Worm (Caenorhabditis elegans) whole organism, young adult: ENCODE measurements around the gene enri-2.

Source experiments
- C06A6.2 ChIP-seq: fragments of 200-800 bp; sonication (Bioruptor generic); conservative IDR thresholded peaks from 2 replicates; pipeline ENCODE4 v1.3.6; 2022; ENCODE audit warnings: missing genetic modification characterization, missing compliant biosample characterization
- F22D6.2 ChIP-seq: sonication (generic microtip); optimal IDR thresholded peaks from 2 replicates; lab custom pipeline; 2016; ENCODE audit warnings: mild to moderate bottlenecking, missing genetic modification characterization, missing compliant biosample characterization
- F57A8.1 ChIP-seq: fragments of 200-800 bp; sonication (Bioruptor generic); optimal IDR thresholded peaks from 2 replicates; lab custom pipeline; 2018; ENCODE audit warnings: mild to moderate bottlenecking, missing genetic modification characterization, moderate library complexity, missing compliant biosample characterization
- K11D2.4 ChIP-seq: fragments of 200-800 bp; sonication (Bioruptor generic); IDR thresholded peaks from 2 replicates; pipeline ENCODE4 v1.3.6; 2022; ENCODE audit warnings: missing genetic modification reagents, missing genetic modification characterization, missing compliant biosample characterization
- K12H6.12 ChIP-seq: fragments of 200-800 bp; sonication (Bioruptor generic); optimal IDR thresholded peaks from 2 replicates; lab custom pipeline; 2018; ENCODE audit warnings: mild to moderate bottlenecking, missing genetic modification characterization, missing compliant biosample characterization
- Y56A3A.18 ChIP-seq: fragments of 200-800 bp; sonication (Bioruptor generic); IDR thresholded peaks from 2 replicates; pipeline ENCODE4 v1.3.6; 2022; ENCODE audit warnings: missing genetic modification reagents, missing genetic modification characterization, missing compliant biosample characterization
- ZK185.1 ChIP-seq: sonication (generic microtip); optimal IDR thresholded peaks from 2 replicates; lab custom pipeline; 2016; ENCODE audit warnings: mild to moderate bottlenecking, missing genetic modification characterization, missing compliant biosample characterization; ENCODE audit not compliant: poor library complexity, severe bottlenecking
- akir-1 ChIP-seq: fragments of 200-800 bp; sonication (Bioruptor generic); optimal IDR thresholded peaks from 2 replicates; lab custom pipeline; 2018; ENCODE audit warnings: mild to moderate bottlenecking, missing genetic modification characterization, moderate library complexity, missing compliant biosample characterization
- ama-1 ChIP-seq, 3 experiments: fragments of 150-350 bp in 1 of 3; sonication (generic microtip) in 2 of 3; optimal IDR thresholded peaks; 2 replicates each; lab custom pipeline; 2014 to 2018; ENCODE audit warnings: missing biosample characterization in 2 of 3, missing genetic modification characterization in 2 of 3, missing genetic modification reagents in 2 of 3
- aptf-3 ChIP-seq: fragments of 200-800 bp; sonication (Bioruptor generic); IDR thresholded peaks from 2 replicates; pipeline ENCODE4 v1.3.6; 2022; ENCODE audit warnings: missing genetic modification characterization, missing compliant biosample characterization
- attf-5 ChIP-seq: fragments of 200-800 bp; sonication (Bioruptor generic); optimal IDR thresholded peaks from 2 replicates; lab custom pipeline; 2018; ENCODE audit warnings: mild to moderate bottlenecking, missing genetic modification characterization, missing compliant biosample characterization
- cebp-1 ChIP-seq, 2 experiments: fragments of 200-800 bp in 1 of 2; sonication (Bioruptor generic) in 1 of 2; sonication (generic microtip) in 1 of 2; IDR thresholded peaks in 1 of 2; optimal IDR thresholded peaks in 1 of 2; 2 replicates each; pipeline versions ENCODE4 v1.3.6 to Lab custom; 2017 to 2022; ENCODE audit warnings: missing compliant biosample characterization in 2 of 2, missing genetic modification characterization in 2 of 2, mild to moderate bottlenecking in 1 of 2, missing genetic modification reagents in 1 of 2, moderate library complexity in 1 of 2
- dox-1 ChIP-seq: fragments of 200-800 bp; sonication (Bioruptor generic); IDR thresholded peaks from 2 replicates; pipeline ENCODE4 v1.3.6; 2022; ENCODE audit warnings: missing genetic modification reagents, missing genetic modification characterization, missing compliant biosample characterization
- dpff-1 ChIP-seq: sonication (generic microtip); optimal IDR thresholded peaks from 2 replicates; lab custom pipeline; 2017; ENCODE audit warnings: mild to moderate bottlenecking, missing genetic modification characterization, missing compliant biosample characterization
- egl-18 ChIP-seq: fragments of 200-800 bp; sonication (Bioruptor generic); IDR thresholded peaks from 2 replicates; pipeline ENCODE4 v1.3.6; 2022; ENCODE audit warnings: missing genetic modification reagents, missing genetic modification characterization, missing compliant biosample characterization
- gei-17 ChIP-seq: fragments of 200-800 bp; sonication (Bioruptor generic); optimal IDR thresholded peaks from 2 replicates; lab custom pipeline; 2018; ENCODE audit warnings: mild to moderate bottlenecking, missing genetic modification characterization, missing compliant biosample characterization
- hmg-1.2 ChIP-seq: fragments of 200-800 bp; sonication (Bioruptor generic); IDR thresholded peaks from 2 replicates; pipeline ENCODE4 v1.3.6; 2022; ENCODE audit warnings: missing genetic modification reagents, missing genetic modification characterization, missing compliant biosample characterization
- hmg-20 ChIP-seq: fragments of 200-800 bp; sonication (Bioruptor generic); IDR thresholded peaks from 2 replicates; pipeline ENCODE4 v1.3.6; 2022; ENCODE audit warnings: missing genetic modification reagents, missing genetic modification characterization, missing compliant biosample characterization
- let-526 ChIP-seq: fragments of 200-800 bp; sonication (Bioruptor generic); IDR thresholded peaks from 2 replicates; pipeline ENCODE4 v1.3.6; 2022; ENCODE audit warnings: missing genetic modification reagents, missing genetic modification characterization, missing compliant biosample characterization
- let-607 ChIP-seq, 2 experiments: fragments of 200-800 bp in 1 of 2; sonication (Bioruptor generic) in 1 of 2; sonication (generic microtip) in 1 of 2; optimal IDR thresholded peaks; 2 replicates each; lab custom pipeline; 2016 to 2018; ENCODE audit warnings: mild to moderate bottlenecking in 2 of 2, missing compliant biosample characterization in 2 of 2, missing genetic modification characterization in 2 of 2, moderate library complexity in 2 of 2, missing genotype in 1 of 2
- lin-26 ChIP-seq: fragments of 200-800 bp; sonication (Bioruptor generic); IDR thresholded peaks from 2 replicates; pipeline ENCODE4 v1.3.6; 2022; ENCODE audit warnings: missing genetic modification reagents, missing genetic modification characterization, missing compliant biosample characterization
- lin-35 ChIP-seq, 3 experiments: fragments of 150-350 bp in 2 of 3; sonication (generic microtip) in 1 of 3; optimal IDR thresholded peaks; 2 replicates each; lab custom pipeline; 2014 to 2018; ENCODE audit warnings: missing biosample characterization in 3 of 3, missing genetic modification characterization in 3 of 3, missing genetic modification reagents in 3 of 3
- lin-40 ChIP-seq: sonication (generic microtip); optimal IDR thresholded peaks from 2 replicates; lab custom pipeline; 2016; ENCODE audit warnings: missing genetic modification characterization, mild to moderate bottlenecking, missing compliant biosample characterization, missing genotype, missing genetic modification reagents
- lin-54 ChIP-seq: fragments of 200-800 bp; sonication (Bioruptor generic); optimal IDR thresholded peaks from 2 replicates; lab custom pipeline; 2018; ENCODE audit warnings: mild to moderate bottlenecking, missing genetic modification characterization, missing compliant biosample characterization
- madf-10 ChIP-seq: sonication (generic microtip); optimal IDR thresholded peaks from 2 replicates; lab custom pipeline; 2016; ENCODE audit warnings: mild to moderate bottlenecking, missing genetic modification characterization, missing compliant biosample characterization
- madf-8 ChIP-seq: fragments of 200-800 bp; sonication (Bioruptor generic); conservative IDR thresholded peaks from 2 replicates; pipeline ENCODE4 v1.3.6; 2022; ENCODE audit warnings: missing genetic modification reagents, missing genetic modification characterization, missing compliant biosample characterization
- mcd-1 ChIP-seq: fragments of 200-800 bp; sonication (Bioruptor generic); IDR thresholded peaks from 2 replicates; pipeline ENCODE4 v1.3.6; 2022; ENCODE audit warnings: missing genetic modification reagents, missing genetic modification characterization, missing compliant biosample characterization
- mes-4 ChIP-seq: sonication (generic microtip); optimal IDR thresholded peaks from 2 replicates; lab custom pipeline; 2016; ENCODE audit warnings: missing genotype, missing genetic modification characterization, missing compliant biosample characterization
- nfyb-1 ChIP-seq: fragments of 200-800 bp; sonication (Bioruptor generic); IDR thresholded peaks from 2 replicates; pipeline ENCODE4 v1.3.6; 2022; ENCODE audit warnings: missing genetic modification reagents, missing genetic modification characterization, missing compliant biosample characterization
- nhr-120 ChIP-seq: fragments of 200-800 bp; sonication (Bioruptor generic); IDR thresholded peaks from 2 replicates; pipeline ENCODE4 v1.3.6; 2022; ENCODE audit warnings: missing genetic modification characterization, missing compliant biosample characterization
- nhr-80 ChIP-seq: sonication (generic microtip); optimal IDR thresholded peaks from 2 replicates; lab custom pipeline; 2016; ENCODE audit warnings: missing genetic modification characterization, missing compliant biosample characterization
- nhr-90 ChIP-seq: sonication (generic microtip); optimal IDR thresholded peaks from 2 replicates; lab custom pipeline; 2016; ENCODE audit warnings: missing genotype, mild to moderate bottlenecking, missing genetic modification characterization, missing compliant biosample characterization
- pbrm-1 ChIP-seq: fragments of 200-800 bp; sonication (Bioruptor generic); IDR thresholded peaks from 2 replicates; pipeline ENCODE4 v1.3.6; 2022; ENCODE audit warnings: missing genetic modification reagents, missing genetic modification characterization, missing compliant biosample characterization
- pha-4 ChIP-seq: fragments of 150-350 bp; sonication (generic microtip); optimal IDR thresholded peaks from 2 replicates; lab custom pipeline; 2014; ENCODE audit warnings: missing biosample characterization, missing genetic modification reagents, missing genetic modification characterization
- repo-1 ChIP-seq: sonication (generic microtip); optimal IDR thresholded peaks from 2 replicates; lab custom pipeline; 2017; ENCODE audit warnings: mild to moderate bottlenecking, missing genetic modification characterization, missing compliant biosample characterization
- snpc-4 ChIP-seq, 5 experiments: fragments of 150-350 bp in 1 of 5; sonication (generic microtip) in 4 of 5; optimal IDR thresholded peaks; 2 replicates each; lab custom pipeline; 2014 to 2018; ENCODE audit warnings: missing genetic modification characterization in 5 of 5, missing biosample characterization in 3 of 5, antibody characterized with exemption in 2 of 5, mild to moderate bottlenecking in 2 of 5, missing compliant biosample characterization in 2 of 5, missing genotype in 2 of 5, moderate library complexity in 2 of 5, missing genetic modification reagents in 1 of 5
- somi-1 ChIP-seq: fragments of 200-800 bp; sonication (Bioruptor generic); optimal IDR thresholded peaks from 2 replicates; lab custom pipeline; 2018; ENCODE audit warnings: mild to moderate bottlenecking, missing genetic modification characterization, missing compliant biosample characterization
- tlf-1 ChIP-seq: fragments of 200-800 bp; sonication (Bioruptor generic); optimal IDR thresholded peaks from 2 replicates; lab custom pipeline; 2018; ENCODE audit warnings: mild to moderate bottlenecking, missing genetic modification characterization, missing compliant biosample characterization
- unc-62 ChIP-seq: fragments of 150-350 bp; optimal IDR thresholded peaks from 2 replicates; lab custom pipeline; 2014; ENCODE audit warnings: missing biosample characterization, missing genetic modification reagents, missing genetic modification characterization
- zfh-2 ChIP-seq: fragments of 200-800 bp; sonication (Bioruptor generic); conservative IDR thresholded peaks from 2 replicates; pipeline ENCODE4 v1.3.6; 2022; ENCODE audit warnings: missing genetic modification reagents, missing genetic modification characterization, missing compliant biosample characterization
- ztf-26 ChIP-seq: sonication (generic microtip); optimal IDR thresholded peaks from 2 replicates; lab custom pipeline; 2017; ENCODE audit warnings: missing genetic modification characterization, missing compliant biosample characterization
- ztf-3 ChIP-seq: fragments of 200-800 bp; sonication (Bioruptor generic); optimal IDR thresholded peaks from 2 replicates; lab custom pipeline; 2018; ENCODE audit warnings: mild to moderate bottlenecking, missing genetic modification characterization, missing compliant biosample characterization

enri-2 gene

ce11 chrX:14560297-14560680 is 14.6 kb downstream of the enri-2 start (continued):
- TF ChIP-seq tlf-1 (GFP tag; lab: Kevin White, UChicago) (peak; percentile 66), ztf-26 (peak; percentile 69), cebp-1 (GFP tag; IDR thresholded peaks at IDR 0.05; lab: Robert Waterston, UW) (peak; percentile 48; the same call in 1 of the 2 replicates), cebp-1 (tag; optimal IDR thresholded peaks at IDR 0.05; lab: Kevin White, UChicago) (peak; percentile 90), ztf-3 (GFP tag; lab: Kevin White, UChicago) (peak; percentile 10), attf-5 (GFP tag; lab: Kevin White, UChicago) (peak; percentile 60), repo-1 (tag; lab: Kevin White, UChicago) (peak; percentile 53), gei-17 (GFP tag; lab: Kevin White, UChicago) (peak; percentile 67), nhr-80 (tag; lab: Kevin White, UChicago) (peak; percentile 99), madf-8 (no peak), mcd-1 (peak; percentile 52), hmg-1.2 (peak; percentile 59; the same call in 1 of the 2 replicates), C06A6.2 (peak; percentile 75), K11D2.4 (GFP tag; lab: Robert Waterston, UW) (peak; percentile 78), K12H6.12 (peak; percentile 68), lin-26 (GFP tag; lab: Robert Waterston, UW) (peak; percentile 46; the same call in 1 of the 2 replicates), let-526 (GFP tag; lab: Robert Waterston, UW) (peak; percentile 27; the same call in 1 of the 2 replicates), F57A8.1 (GFP tag; lab: Kevin White, UChicago) (no peak), lin-54 (GFP tag; lab: Kevin White, UChicago) (peak; percentile 43), snpc-4 (GFP tag; optimal IDR thresholded peaks at IDR 0.05; lab: Kevin White, UChicago) (no peak), snpc-4 (tag; optimal IDR thresholded peaks at IDR 0.05; lab: Kevin White, UChicago) (peak; percentile 49 to 61 (median 55)), nhr-90 (tag; lab: Kevin White, UChicago) (peak; percentile 73), nhr-120 (GFP tag; lab: Robert Waterston, UW) (no peak), ZK185.1 (tag; lab: Kevin White, UChicago) (peak; percentile 49), dpff-1 (tag; lab: Kevin White, UChicago) (no peak), Y56A3A.18 (GFP tag; lab: Robert Waterston, UW) (peak; percentile 45; the same call in 1 of the 2 replicates), unc-62 (GFP tag; lab: Kevin White, UChicago) (peak; percentile 70), mes-4 (tag; lab: Kevin White, UChicago) (no peak), akir-1 (GFP tag; lab: Kevin White, UChicago) (no peak), egl-18 (no peak), nfyb-1 (GFP tag; lab: Robert Waterston, UW) (peak; percentile 75), aptf-3 (no peak), pbrm-1 (GFP tag; lab: Robert Waterston, UW) (0 out of 2 replicates have a peak, but pooled peaks have one; percentile 66), let-607 (tag; optimal IDR thresholded peaks at IDR 0.05; lab: Kevin White, UChicago) (peak; percentile 9 to 37), dox-1 (GFP tag; lab: Robert Waterston, UW) (peak; percentile 58), lin-35 (GFP tag; optimal IDR thresholded peaks at IDR 0.05; lab: Kevin White, UChicago) (no peak), hmg-20 (GFP tag; lab: Robert Waterston, UW) (no peak), somi-1 (peak; percentile 49), madf-10 (tag; lab: Kevin White, UChicago) (peak; percentile 84), zfh-2 (peak; percentile 79), ama-1 (optimal IDR thresholded peaks at IDR 0.05; lab: Kevin White, UChicago) (no peak), ama-1 (GFP tag; optimal IDR thresholded peaks at IDR 0.05; lab: Kevin White, UChicago) (no peak), F22D6.2 (tag; lab: Kevin White, UChicago) (peak; percentile 32), lin-40 (tag; lab: Kevin White, UChicago) (peak; percentile 92), pha-4 (tag; lab: Kevin White, UChicago) (peak; percentile 83)
